Worm (Caenorhabditis elegans) whole organism, L4/young adult: ENCODE measurements around the gene math-15.

Source experiments
- W03F9.2 ChIP-seq: fragments of 150-350 bp; optimal IDR thresholded peaks from 2 replicates; lab custom pipeline; 2014; ENCODE audit warnings: missing biosample characterization, missing genetic modification characterization
- dao-5 ChIP-seq: sonication (generic microtip); optimal IDR thresholded peaks from 2 replicates; lab custom pipeline; 2016; ENCODE audit warnings: missing genotype, missing genetic modification characterization, moderate library complexity, missing compliant biosample characterization
- him-1 ChIP-seq: sonication (generic microtip); optimal IDR thresholded peaks from 2 replicates; lab custom pipeline; 2016; ENCODE audit warnings: missing genotype, missing genetic modification reagents, missing genetic modification characterization, missing compliant biosample characterization

ce11 chrII:1895762-1896161, 29.6 kb downstream of the math-15 start, which contains the start of gene math-25:
- TF ChIP-seq dao-5, result no peak
- TF ChIP-seq him-1 (tag; lab: Kevin White, UChicago), result no peak
- TF ChIP-seq W03F9.2 (tag; lab: Kevin White, UChicago), result no peak
